Fruit fly (Drosophila melanogaster) ovary, adult (tissue): ENCODE data around the gene Hibch.
A peak's percentile ranks its signal among the peaks of the same experiment; 100 is the strongest.

ENCODE experiments used
- CG17801 ChIP-seq: fragments of 200-800 bp; optimal IDR thresholded peaks from 2 replicates; lab custom pipeline; 2019; ENCODE audit warnings: missing biosample characterization, mild to moderate bottlenecking, missing genetic modification characterization, moderate library complexity; ENCODE audit not compliant: partially characterized antibody

Hibch gene

dm6 chr3R:15356645-15357431, at the start of gene Hibch, which contains the start of gene Atg4b:
TSS of gene Hibch (plus strand) at chr3R:15357229.
TSS of gene Atg4b (minus strand) at chr3R:15356924.
- peak; percentile 90 for TF ChIP-seq CG17801 (GFP tag; lab: Kevin White, UChicago)

- TF ChIP-seq CG17801 (GFP tag; lab: Kevin White, UChicago) = no peak
These were observed 47.1 kb upstream of the Hibch start, which contains the start of gene Tm2 for dm6 chr3R:15309924-15310323. TSS of gene Tm2 (plus strand) at chr3R:15310193.

dm6 chr3R:15310695-15311094, 46.3 kb upstream of the Hibch start:
- no peak for TF ChIP-seq CG17801 (GFP tag; lab: Kevin White, UChicago)

- TF ChIP-seq CG17801 (GFP tag; lab: Kevin White, UChicago) = no peak
These were observed 43.2 kb upstream of the Hibch start for dm6 chr3R:15313836-15314235.

dm6 chr3R:15316326-15316725, 40.7 kb upstream of the Hibch start, which contains the start of gene CG14866:
TSS of gene CG14866 (plus strand) at chr3R:15316471.
- TF ChIP-seq CG17801 (GFP tag; lab: Kevin White, UChicago) = no peak

dm6 chr3R:15319912-15320746, 36.9 kb upstream of the Hibch start, which contains the start of the genes CG6276 and CG44040:
TSS of gene CG6276 (minus strand) at chr3R:15320069.
TSS of gene CG44040 (plus strand) at chr3R:15320378.
- peak; percentile 4 for TF ChIP-seq CG17801 (GFP tag; lab: Kevin White, UChicago)

- no peak for TF ChIP-seq CG17801 (GFP tag; lab: Kevin White, UChicago)
These were observed 36.3 kb upstream of the Hibch start, which contains the start of gene ear for dm6 chr3R:15320747-15321085. TSS of gene ear (plus strand) at chr3R:15320756.

- TF ChIP-seq CG17801 (GFP tag; lab: Kevin White, UChicago) = no peak
These were observed 28.8 kb upstream of the Hibch start, which contains the start of the genes CG6236 and ea for dm6 chr3R:15328083-15328779. TSS of gene CG6236 (minus strand) at chr3R:15328269. TSS of gene ea (plus strand) at chr3R:15328729.

- TF ChIP-seq CG17801 (GFP tag; lab: Kevin White, UChicago) = no peak
These were observed 26.6 kb upstream of the Hibch start, which contains the start of gene mRpL9 for dm6 chr3R:15330472-15330871. TSS of gene mRpL9 (plus strand) at chr3R:15330738.

dm6 chr3R:15332994-15333393, 24.0 kb upstream of the Hibch start, which contains the start of the genes Fkbp39 and Cyfip:
TSS of gene Fkbp39 (minus strand) at chr3R:15333133.
TSS of gene Cyfip (plus strand) at chr3R:15333266.
- TF ChIP-seq CG17801 (GFP tag; lab: Kevin White, UChicago) = peak; percentile 71

dm6 chr3R:15339111-15339510, 17.9 kb upstream of the Hibch start:
- TF ChIP-seq CG17801 (GFP tag; lab: Kevin White, UChicago) = no peak

dm6 chr3R:15340052-15340732, 16.8 kb upstream of the Hibch start, which contains the start of gene SerRS-m:
TSS of gene SerRS-m (plus strand) at chr3R:15340667.
- no peak for TF ChIP-seq CG17801 (GFP tag; lab: Kevin White, UChicago)

dm6 chr3R:15342432-15342925, 14.6 kb upstream of the Hibch start:
- no peak for TF ChIP-seq CG17801 (GFP tag; lab: Kevin White, UChicago)
